Fruit fly (Drosophila melanogaster): ENCODE data around the gene CG32196.

- TF ChIP-seq CG3919 (GFP tag; optimal IDR thresholded peaks at IDR 0.05) (no peak), Hr38 (GFP tag; optimal IDR thresholded peaks at IDR 0.05) (no peak), acj6 (GFP tag; optimal IDR thresholded peaks at IDR 0.05) (no peak), Eip75B (GFP tag; optimal IDR thresholded peaks at IDR 0.05) (no peak), CG9139 (GFP tag; optimal IDR thresholded peaks at IDR 0.05) (no peak), CG16779 (tag; optimal IDR thresholded peaks at IDR 0.05) (no peak), Ets21C (GFP tag; optimal IDR thresholded peaks at IDR 0.05) (no peak), CG6792 (GFP tag; optimal IDR thresholded peaks at IDR 0.05) (no peak), ss (GFP tag; optimal IDR thresholded peaks at IDR 0.05) (no peak), svp (GFP tag) (no peak), fd59A (GFP tag; optimal IDR thresholded peaks at IDR 0.05) (no peak), CG10669 (GFP tag; optimal IDR thresholded peaks at IDR 0.05) (no peak)
These were observed 49.5 kb downstream of the CG32196 start for dm6 chr3L:18411334-18411733.
